Worm (Caenorhabditis elegans) whole organism, late embryonic: ENCODE data around the gene srj-53.

Source experiments
- C08G9.2 ChIP-seq: sonication (generic microtip); optimal IDR thresholded peaks from 2 replicates; lab custom pipeline; 2016; ENCODE audit warnings: mild to moderate bottlenecking, missing genetic modification characterization, moderate library complexity, missing compliant biosample characterization
- C38D4.7 ChIP-seq: fragments of 200-800 bp; sonication (Bioruptor generic); optimal IDR thresholded peaks from 2 replicates; lab custom pipeline; 2018; ENCODE audit warnings: mild to moderate bottlenecking, missing genetic modification characterization, moderate library complexity, missing compliant biosample characterization
- T23F11.4 ChIP-seq: fragments of 200-800 bp; sonication (Bioruptor generic); optimal IDR thresholded peaks from 2 replicates; lab custom pipeline; 2018; ENCODE audit warnings: mild to moderate bottlenecking, missing genetic modification characterization, missing compliant biosample characterization
- ahr-1 ChIP-seq: sonication (generic microtip); optimal IDR thresholded peaks from 2 replicates; lab custom pipeline; 2016; ENCODE audit warnings: missing genetic modification characterization, missing compliant biosample characterization
- ama-1 ChIP-seq: fragments of 150-350 bp; optimal IDR thresholded peaks from 2 replicates; lab custom pipeline; 2014
- ceh-14 ChIP-seq: sonication (generic microtip); optimal IDR thresholded peaks from 2 replicates; lab custom pipeline; 2016; ENCODE audit warnings: missing genotype, missing genetic modification characterization, missing compliant biosample characterization
- ceh-18 ChIP-seq: sonication (generic microtip); optimal IDR thresholded peaks from 2 replicates; lab custom pipeline; 2016; ENCODE audit warnings: missing genetic modification characterization, missing compliant biosample characterization
- ceh-19 ChIP-seq: fragments of 200-800 bp; sonication (Bioruptor generic); optimal IDR thresholded peaks from 2 replicates; lab custom pipeline; 2018; ENCODE audit warnings: mild to moderate bottlenecking, missing genetic modification characterization, missing compliant biosample characterization
- ceh-2 ChIP-seq: sonication (generic microtip); optimal IDR thresholded peaks from 2 replicates; lab custom pipeline; 2016; ENCODE audit warnings: missing genotype, missing genetic modification characterization, missing compliant biosample characterization
- ceh-22 ChIP-seq: sonication (generic microtip); optimal IDR thresholded peaks from 2 replicates; lab custom pipeline; 2017; ENCODE audit warnings: missing biosample characterization, missing genetic modification characterization
- ceh-24 ChIP-seq: sonication (generic microtip); optimal IDR thresholded peaks from 2 replicates; lab custom pipeline; 2016; ENCODE audit warnings: mild to moderate bottlenecking, missing genetic modification characterization, missing compliant biosample characterization
- ceh-34 ChIP-seq: sonication (generic microtip); optimal IDR thresholded peaks from 2 replicates; lab custom pipeline; 2016; ENCODE audit warnings: mild to moderate bottlenecking, missing genetic modification characterization, missing compliant biosample characterization
- ceh-9 ChIP-seq: sonication (generic microtip); optimal IDR thresholded peaks from 2 replicates; lab custom pipeline; 2016; ENCODE audit warnings: mild to moderate bottlenecking, missing genetic modification characterization, inconsistent platforms, missing compliant biosample characterization
- che-1 ChIP-seq: sonication (generic microtip); optimal IDR thresholded peaks from 2 replicates; lab custom pipeline; 2016; ENCODE audit warnings: mild to moderate bottlenecking, missing genetic modification characterization, missing compliant biosample characterization
- dmd-4 ChIP-seq: sonication (generic microtip); optimal IDR thresholded peaks from 2 replicates; lab custom pipeline; 2016; ENCODE audit warnings: borderline replicate concordance, missing genetic modification characterization, missing compliant biosample characterization
- dve-1 ChIP-seq: sonication (generic microtip); optimal IDR thresholded peaks from 2 replicates; lab custom pipeline; 2017; ENCODE audit warnings: antibody characterized with exemption, mild to moderate bottlenecking, missing genetic modification characterization, missing compliant biosample characterization
- elt-2 ChIP-seq: sonication (generic microtip); optimal IDR thresholded peaks from 2 replicates; lab custom pipeline; 2016; ENCODE audit warnings: missing genetic modification reagents, missing genetic modification characterization, missing compliant biosample characterization
- elt-4 ChIP-seq: sonication (generic microtip); optimal IDR thresholded peaks from 2 replicates; lab custom pipeline; 2016; ENCODE audit warnings: missing genetic modification characterization, missing compliant biosample characterization
- ets-4 ChIP-seq: sonication (generic microtip); optimal IDR thresholded peaks from 2 replicates; lab custom pipeline; 2016; ENCODE audit warnings: missing genetic modification characterization, missing compliant biosample characterization
- hlh-13 ChIP-seq: fragments of 200-800 bp; sonication (Bioruptor generic); optimal IDR thresholded peaks from 2 replicates; lab custom pipeline; 2018; ENCODE audit warnings: mild to moderate bottlenecking, missing genetic modification characterization, missing compliant biosample characterization
- hlh-15 ChIP-seq: sonication (generic microtip); optimal IDR thresholded peaks from 2 replicates; lab custom pipeline; 2016; ENCODE audit warnings: missing genetic modification characterization, missing compliant biosample characterization
- hlh-6 ChIP-seq: sonication (generic microtip); optimal IDR thresholded peaks from 2 replicates; lab custom pipeline; 2016; ENCODE audit warnings: missing genotype, missing genetic modification characterization, missing compliant biosample characterization
- madf-2 ChIP-seq: sonication (generic microtip); optimal IDR thresholded peaks from 2 replicates; lab custom pipeline; 2017; ENCODE audit warnings: missing genetic modification characterization, missing compliant biosample characterization
- mec-3 ChIP-seq: sonication (generic microtip); optimal IDR thresholded peaks from 2 replicates; lab custom pipeline; 2016; ENCODE audit warnings: borderline replicate concordance, missing genetic modification characterization, missing compliant biosample characterization
- nhr-232 ChIP-seq: sonication (generic microtip); optimal IDR thresholded peaks from 2 replicates; lab custom pipeline; 2016; ENCODE audit warnings: missing genetic modification characterization, missing compliant biosample characterization
- pag-3 ChIP-seq: sonication (generic microtip); optimal IDR thresholded peaks from 2 replicates; lab custom pipeline; 2016; ENCODE audit warnings: missing compliant biosample characterization, missing genetic modification characterization, borderline replicate concordance
- pax-1 ChIP-seq: fragments of 150-350 bp; optimal IDR thresholded peaks from 2 replicates; lab custom pipeline; 2014; ENCODE audit warnings: missing biosample characterization, missing genetic modification characterization
- pha-2 ChIP-seq: sonication (generic microtip); optimal IDR thresholded peaks from 2 replicates; lab custom pipeline; 2017; ENCODE audit warnings: mild to moderate bottlenecking, missing genetic modification characterization, missing compliant biosample characterization
- pha-4 ChIP-seq: fragments of 150-350 bp; optimal IDR thresholded peaks from 2 replicates; lab custom pipeline; 2018; ENCODE audit warnings: missing biosample characterization, missing genetic modification reagents, missing genetic modification characterization
- pqm-1 ChIP-seq: sonication (generic microtip); optimal IDR thresholded peaks from 2 replicates; lab custom pipeline; 2016; ENCODE audit warnings: missing genetic modification characterization, missing compliant biosample characterization
- sox-4 ChIP-seq: sonication (generic microtip); optimal IDR thresholded peaks from 2 replicates; lab custom pipeline; 2017; ENCODE audit warnings: mild to moderate bottlenecking, missing genetic modification characterization, inconsistent platforms, missing compliant biosample characterization
- syd-9 ChIP-seq: sonication (generic microtip); optimal IDR thresholded peaks from 2 replicates; lab custom pipeline; 2016; ENCODE audit warnings: mild to moderate bottlenecking, missing genetic modification characterization, moderate library complexity, missing compliant biosample characterization
- tbx-2 ChIP-seq: sonication (generic microtip); optimal IDR thresholded peaks from 2 replicates; lab custom pipeline; 2016; ENCODE audit warnings: missing genetic modification characterization, missing compliant biosample characterization
- ttx-3 ChIP-seq: sonication (generic microtip); optimal IDR thresholded peaks from 2 replicates; lab custom pipeline; 2016; ENCODE audit warnings: missing genetic modification reagents, missing genetic modification characterization, missing compliant biosample characterization
- unc-86 ChIP-seq: sonication (generic microtip); optimal IDR thresholded peaks from 2 replicates; lab custom pipeline; 2016; ENCODE audit warnings: missing genetic modification characterization, missing compliant biosample characterization
- zip-5 ChIP-seq: sonication (generic microtip); optimal IDR thresholded peaks from 2 replicates; lab custom pipeline; 2016; ENCODE audit warnings: missing genetic modification characterization, missing compliant biosample characterization

srj-53 gene

ce11 chrV:724946-725806 lies 30.7 kb upstream of the srj-53 start:
- TF ChIP-seq syd-9 (tag; lab: Kevin White, UChicago), result peak; percentile 21
- TF ChIP-seq ets-4, result no peak

- TF ChIP-seq ceh-9 (tag; lab: Kevin White, UChicago) (no peak), pha-4 (tag; lab: Kevin White, UChicago) (no peak), ceh-24 (no peak), madf-2 (tag; lab: Kevin White, UChicago) (no peak), nhr-232 (tag; lab: Kevin White, UChicago) (no peak), ets-4 (no peak), ceh-18 (tag; lab: Kevin White, UChicago) (no peak), che-1 (no peak)
- TF ChIP-seq, all 69 proteins: peak for 0
These were observed 30.0 kb upstream of the srj-53 start for ce11 chrV:724470-724890.

DNA sequence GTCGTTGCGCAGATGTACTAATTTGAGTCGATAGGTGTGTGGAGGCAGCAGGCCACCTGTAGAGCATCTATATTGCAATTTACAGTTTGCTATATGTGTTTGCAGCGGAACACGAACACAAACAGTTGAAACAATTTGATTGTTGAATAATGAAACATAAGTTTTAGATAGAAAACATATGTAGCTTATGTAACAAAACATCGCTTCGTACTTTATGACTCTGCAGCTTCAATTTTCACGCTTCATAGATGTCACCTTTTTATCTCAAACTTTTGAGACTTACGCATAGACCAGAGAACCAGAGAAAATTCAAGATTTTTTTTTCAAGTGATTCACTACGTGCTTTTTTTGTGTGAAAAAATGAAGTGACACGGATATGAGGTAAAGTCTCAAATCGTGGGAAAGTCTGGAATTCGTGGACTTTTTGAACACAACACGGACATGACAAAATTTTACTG lies 29.4 kb upstream of the srj-53 start, which contains the start of gene fbxb-72:
fbxb-72 (minus strand) TSS at position 58 of the 458 bp plus-strand sequence.
- TF ChIP-seq pqm-1 (tag; lab: Kevin White, UChicago), result peak; percentile 3
- no peak for TF ChIP-seq ceh-34 (tag; lab: Kevin White, UChicago)
- no peak for TF ChIP-seq T23F11.4 (GFP tag; lab: Kevin White, UChicago)
- TF ChIP-seq dmd-4 (tag; lab: Kevin White, UChicago), result no peak
- TF ChIP-seq ama-1, result peak; percentile 26
- no peak for TF ChIP-seq C38D4.7 (GFP tag; lab: Kevin White, UChicago)
- no peak for TF ChIP-seq ahr-1 (tag; lab: Kevin White, UChicago)
- TF ChIP-seq elt-2 (tag; lab: Kevin White, UChicago), result peak; percentile 41
- TF ChIP-seq C08G9.2 (tag; lab: Kevin White, UChicago), result no peak
- TF ChIP-seq ceh-22 (tag; lab: Kevin White, UChicago), result no peak
- peak; percentile 56 for TF ChIP-seq dve-1 (tag; lab: Kevin White, UChicago)
- TF ChIP-seq pax-1 (tag; lab: Kevin White, UChicago), result no peak
- no peak for TF ChIP-seq ttx-3 (tag; lab: Kevin White, UChicago)

DNA sequence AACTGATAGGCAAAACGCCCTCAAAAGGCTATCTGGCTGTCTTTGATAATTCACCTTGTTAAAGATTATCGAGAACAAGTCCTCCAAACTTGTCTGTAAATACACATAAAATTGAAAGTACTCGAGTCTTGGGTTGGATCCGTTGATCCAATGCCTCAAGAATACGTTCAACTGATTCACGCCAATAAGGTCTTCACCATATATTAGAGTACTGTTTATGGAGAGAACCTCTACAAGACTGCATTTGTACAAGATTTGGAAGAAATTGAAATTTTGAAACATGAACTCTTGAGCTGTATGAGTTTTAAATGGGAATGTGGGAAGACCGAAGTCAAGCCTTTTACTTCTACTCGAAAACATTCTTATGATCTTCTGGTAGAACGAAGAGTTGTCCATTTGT lies 28.4 kb upstream of the srj-53 start:
- TF ChIP-seq pag-3, result no peak
- TF ChIP-seq ceh-19 (GFP tag; lab: Kevin White, UChicago), result no peak
- TF ChIP-seq sox-4 (tag; lab: Kevin White, UChicago), result no peak
- TF ChIP-seq ceh-14 (tag; lab: Kevin White, UChicago), result no peak
- TF ChIP-seq syd-9 (tag; lab: Kevin White, UChicago), result no peak
- TF ChIP-seq ceh-2, result no peak
- TF ChIP-seq T23F11.4 (GFP tag; lab: Kevin White, UChicago), result no peak
- TF ChIP-seq elt-2 (tag; lab: Kevin White, UChicago), result no peak
- TF ChIP-seq zip-5 (tag; lab: Kevin White, UChicago), result no peak
- no peak for TF ChIP-seq elt-4 (tag; lab: Kevin White, UChicago)
- TF ChIP-seq pha-4 (tag; lab: Kevin White, UChicago), result no peak
- no peak for TF ChIP-seq pha-2 (tag; lab: Kevin White, UChicago)
- no peak for TF ChIP-seq mec-3 (tag; lab: Kevin White, UChicago)
- no peak for TF ChIP-seq ets-4
- no peak for TF ChIP-seq ahr-1 (tag; lab: Kevin White, UChicago)
- TF ChIP-seq unc-86 (tag; lab: Kevin White, UChicago), result no peak
- no peak for TF ChIP-seq hlh-6 (tag; lab: Kevin White, UChicago)
- TF ChIP-seq hlh-15 (tag; lab: Kevin White, UChicago), result no peak
- TF ChIP-seq tbx-2 (tag; lab: Kevin White, UChicago), result no peak
- TF ChIP-seq hlh-13 (GFP tag; lab: Kevin White, UChicago), result no peak
